Fruit fly (Drosophila melanogaster): ENCODE data around the gene CG5043.

- TF ChIP-seq CG8478 (optimal IDR thresholded peaks at IDR 0.05) (no peak), EcR (GFP tag; optimal IDR thresholded peaks at IDR 0.05) (no peak), usp (GFP tag; optimal IDR thresholded peaks at IDR 0.05) (no peak)
Observed at dm6 chr2L:17385221-17385529, 48.5 kb upstream of the CG5043 start.
